Worm (Caenorhabditis elegans) whole organism, L1 larva: ENCODE measurements around the gene srz-90.

ENCODE experiments used
- C04F5.9 ChIP-seq: sonication (generic microtip); optimal IDR thresholded peaks from 2 replicates; lab custom pipeline; 2016; ENCODE audit warnings: missing genetic modification characterization, missing compliant biosample characterization
- C16A3.4 ChIP-seq: fragments of 150-350 bp; optimal IDR thresholded peaks from 2 replicates; lab custom pipeline; 2014; ENCODE audit warnings: missing biosample characterization, missing genetic modification characterization
- aha-1 ChIP-seq: fragments of 150-350 bp; optimal IDR thresholded peaks from 2 replicates; lab custom pipeline; 2014; ENCODE audit warnings: missing biosample characterization, missing genetic modification characterization
- alr-1 ChIP-seq: fragments of 200-800 bp; sonication (Bioruptor generic); optimal IDR thresholded peaks from 2 replicates; lab custom pipeline; 2018; ENCODE audit warnings: borderline replicate concordance, mild to moderate bottlenecking, missing genetic modification characterization, missing compliant biosample characterization
- blmp-1 ChIP-seq: fragments of 150-350 bp; optimal IDR thresholded peaks from 2 replicates; lab custom pipeline; 2014; ENCODE audit warnings: missing biosample characterization, missing genetic modification characterization
- ceh-8 ChIP-seq: fragments of 200-800 bp; sonication (Bioruptor generic); optimal IDR thresholded peaks from 2 replicates; lab custom pipeline; 2018; ENCODE audit warnings: mild to moderate bottlenecking, missing genetic modification characterization, moderate library complexity, missing compliant biosample characterization
- ceh-82 ChIP-seq, 3 experiments: fragments of 150-350 bp in 1 of 3; sonication (generic microtip) in 2 of 3; optimal IDR thresholded peaks; 2 replicates each; lab custom pipeline; 2014 to 2017; ENCODE audit warnings: missing biosample characterization in 3 of 3, missing genetic modification characterization in 3 of 3
- ces-1 ChIP-seq: fragments of 150-350 bp; optimal IDR thresholded peaks from 2 replicates; lab custom pipeline; 2014; ENCODE audit warnings: missing biosample characterization, missing genetic modification reagents, missing genetic modification characterization
- dpl-1 ChIP-seq, 3 experiments: fragments of 150-350 bp in 2 of 3; sonication (generic microtip) in 1 of 3; optimal IDR thresholded peaks; 2 replicates each; lab custom pipeline; 2014 to 2017; ENCODE audit warnings: missing biosample characterization in 3 of 3, missing genetic modification characterization in 3 of 3, missing genetic modification reagents in 3 of 3
- dsc-1 ChIP-seq: sonication (generic microtip); optimal IDR thresholded peaks from 2 replicates; lab custom pipeline; 2016; ENCODE audit warnings: mild to moderate bottlenecking, missing genetic modification characterization, missing compliant biosample characterization
- egl-13 ChIP-seq: sonication (generic microtip); optimal IDR thresholded peaks from 2 replicates; lab custom pipeline; 2016; ENCODE audit warnings: missing genotype, missing genetic modification reagents, missing genetic modification characterization, missing compliant biosample characterization
- egl-27 ChIP-seq, 2 experiments: fragments of 150-350 bp in 1 of 2; sonication (generic microtip); optimal IDR thresholded peaks; 3 replicates each; lab custom pipeline; 2017 to 2018; ENCODE audit warnings: missing biosample characterization in 2 of 2, missing genetic modification characterization in 2 of 2, missing genetic modification reagents in 2 of 2
- elt-3 ChIP-seq, 6 experiments: fragments of 150-350 bp in 1 of 6; sonication (generic microtip); optimal IDR thresholded peaks; 2 replicates each; lab custom pipeline; 2017 to 2018; ENCODE audit warnings: missing biosample characterization in 6 of 6, missing genetic modification characterization in 6 of 6, inconsistent platforms in 1 of 6
- fkh-10 ChIP-seq: sonication (generic microtip); optimal IDR thresholded peaks from 2 replicates; lab custom pipeline; 2017; ENCODE audit warnings: missing biosample characterization, missing genetic modification reagents, missing genetic modification characterization
- grh-1 ChIP-seq: fragments of 200-800 bp; sonication (Bioruptor generic); IDR thresholded peaks from 2 replicates; pipeline ENCODE4 v1.3.6; 2022; ENCODE audit warnings: missing genetic modification reagents, missing genetic modification characterization, missing compliant biosample characterization
- hpl-2 ChIP-seq: fragments of 150-350 bp; optimal IDR thresholded peaks from 2 replicates; lab custom pipeline; 2014; ENCODE audit warnings: missing biosample characterization, missing genetic modification reagents, missing genetic modification characterization
- irx-1 ChIP-seq: sonication (generic microtip); optimal IDR thresholded peaks from 2 replicates; lab custom pipeline; 2016; ENCODE audit warnings: missing genetic modification characterization, missing compliant biosample characterization
- isw-1 ChIP-seq: fragments of 200-800 bp; sonication (Bioruptor generic); IDR thresholded peaks from 2 replicates; pipeline ENCODE4 v1.3.6; 2022; ENCODE audit warnings: missing genetic modification characterization, missing compliant biosample characterization
- lin-13 ChIP-seq: fragments of 150-350 bp; optimal IDR thresholded peaks from 2 replicates; lab custom pipeline; 2014; ENCODE audit warnings: missing biosample characterization, missing genetic modification reagents, missing genetic modification characterization
- lin-15B ChIP-seq: fragments of 150-350 bp; sonication (generic microtip); optimal IDR thresholded peaks from 3 replicates; lab custom pipeline; 2014; ENCODE audit warnings: missing biosample characterization, missing genetic modification characterization
- lin-35 ChIP-seq, 2 experiments: fragments of 150-350 bp; optimal IDR thresholded peaks; 2 replicates each; lab custom pipeline; 2014; ENCODE audit warnings: missing biosample characterization in 2 of 2, missing genetic modification characterization in 2 of 2, missing genetic modification reagents in 2 of 2
- mab-9 ChIP-seq: fragments of 200-800 bp; sonication (Bioruptor generic); IDR thresholded peaks from 2 replicates; pipeline ENCODE4 v1.3.6; 2022; ENCODE audit warnings: missing genetic modification reagents, missing genetic modification characterization, missing compliant biosample characterization
- mef-2 ChIP-seq: fragments of 150-350 bp; optimal IDR thresholded peaks from 2 replicates; lab custom pipeline; 2014; ENCODE audit warnings: missing biosample characterization, missing genetic modification characterization
- mep-1 ChIP-seq: fragments of 150-350 bp; optimal IDR thresholded peaks from 2 replicates; lab custom pipeline; 2014; ENCODE audit warnings: missing biosample characterization, missing genetic modification characterization
- nhr-11 ChIP-seq: fragments of 150-350 bp; optimal IDR thresholded peaks from 2 replicates; lab custom pipeline; 2014; ENCODE audit warnings: missing biosample characterization, missing genetic modification characterization
- nhr-19 ChIP-seq: fragments of 200-800 bp; sonication (Bioruptor generic); conservative IDR thresholded peaks from 2 replicates; pipeline ENCODE4 v1.3.6; 2022; ENCODE audit warnings: missing genetic modification characterization, missing compliant biosample characterization
- nhr-237 ChIP-seq: fragments of 150-350 bp; optimal IDR thresholded peaks from 2 replicates; lab custom pipeline; 2014; ENCODE audit warnings: missing biosample characterization, missing genetic modification characterization
- nhr-76 ChIP-seq: sonication (generic microtip); optimal IDR thresholded peaks from 2 replicates; lab custom pipeline; 2017; ENCODE audit warnings: missing biosample characterization, missing genetic modification characterization
- nhr-77 ChIP-seq: fragments of 150-350 bp; optimal IDR thresholded peaks from 2 replicates; lab custom pipeline; 2014; ENCODE audit warnings: missing biosample characterization, missing genetic modification characterization
- nhr-84 ChIP-seq: sonication (generic microtip); optimal IDR thresholded peaks from 2 replicates; lab custom pipeline; 2017; ENCODE audit warnings: missing biosample characterization, missing genetic modification characterization
- pax-3 ChIP-seq: fragments of 200-800 bp; sonication (Bioruptor generic); optimal IDR thresholded peaks from 2 replicates; lab custom pipeline; 2018; ENCODE audit warnings: mild to moderate bottlenecking, missing genetic modification characterization, moderate library complexity, missing compliant biosample characterization
- pqm-1 ChIP-seq: sonication (generic microtip); optimal IDR thresholded peaks from 3 replicates; lab custom pipeline; 2017; ENCODE audit warnings: missing biosample characterization, missing genetic modification characterization
- skn-1 ChIP-seq: fragments of 150-350 bp; optimal IDR thresholded peaks from 2 replicates; lab custom pipeline; 2014; ENCODE audit warnings: missing biosample characterization, missing genetic modification characterization
- snpc-4 ChIP-seq: fragments of 150-350 bp; optimal IDR thresholded peaks from 2 replicates; lab custom pipeline; 2014; ENCODE audit warnings: missing biosample characterization, missing genetic modification characterization
- sup-37 ChIP-seq: fragments of 200-800 bp; sonication (Bioruptor generic); optimal IDR thresholded peaks from 2 replicates; lab custom pipeline; 2018; ENCODE audit warnings: mild to moderate bottlenecking, missing genetic modification characterization, missing compliant biosample characterization
- swsn-7 ChIP-seq: sonication (generic microtip); optimal IDR thresholded peaks from 2 replicates; lab custom pipeline; 2016; ENCODE audit warnings: missing genetic modification characterization, missing compliant biosample characterization
- tlp-1 ChIP-seq: fragments of 150-350 bp; optimal IDR thresholded peaks from 2 replicates; lab custom pipeline; 2014; ENCODE audit warnings: missing biosample characterization, missing genetic modification characterization
- unc-130 ChIP-seq: fragments of 150-350 bp; optimal IDR thresholded peaks from 2 replicates; lab custom pipeline; 2017; ENCODE audit warnings: missing biosample characterization, missing genetic modification characterization, inconsistent platforms
- unc-62 ChIP-seq: fragments of 150-350 bp; optimal IDR thresholded peaks from 2 replicates; lab custom pipeline; 2014; ENCODE audit warnings: missing biosample characterization, missing genetic modification reagents, missing genetic modification characterization
- unc-86 ChIP-seq: sonication (generic microtip); optimal IDR thresholded peaks from 2 replicates; lab custom pipeline; 2016; ENCODE audit warnings: missing genetic modification characterization, missing compliant biosample characterization
- xbp-1 ChIP-seq: sonication (generic microtip); optimal IDR thresholded peaks from 2 replicates; lab custom pipeline; 2016; ENCODE audit warnings: missing genetic modification characterization, missing compliant biosample characterization
- ztf-4 ChIP-seq: fragments of 150-350 bp; optimal IDR thresholded peaks from 2 replicates; lab custom pipeline; 2014; ENCODE audit warnings: missing biosample characterization, missing genetic modification characterization

Gene srz-90

DNA sequence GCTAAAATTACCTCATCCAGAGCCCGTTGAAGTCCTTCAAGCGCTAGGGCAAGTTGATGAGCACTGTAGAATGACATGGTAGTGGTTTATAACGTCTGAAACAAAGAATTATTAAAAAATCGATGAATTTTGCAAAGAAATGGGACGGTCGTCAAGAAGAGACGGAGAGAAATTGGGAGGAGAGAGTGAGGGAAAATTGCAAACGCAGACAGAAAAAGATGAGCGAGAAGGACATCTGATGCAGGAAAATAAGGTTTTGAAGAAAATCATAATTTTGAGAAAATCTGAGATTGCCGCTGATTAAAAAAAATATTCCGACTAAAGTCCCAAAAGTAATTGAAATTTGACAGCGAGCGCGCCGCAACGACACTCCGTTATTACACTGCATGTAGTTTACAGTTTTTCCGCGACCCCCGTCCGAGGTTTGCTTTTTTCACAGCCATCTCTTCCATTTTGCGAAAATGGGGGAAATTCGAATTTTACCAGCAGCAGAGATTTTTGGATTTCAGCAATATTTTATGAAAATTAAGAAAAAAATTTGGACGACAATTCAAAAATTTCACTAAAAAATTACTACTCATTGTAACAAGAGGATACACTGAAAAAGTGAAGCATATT is 10.6 kb downstream of the srz-90 start, which contains the start of gene C18D4.6 (continued):
- TF ChIP-seq egl-27 (tag; optimal IDR thresholded peaks at IDR 0.05; lab: Kevin White, UChicago): no peak
- peak; percentile 23 for TF ChIP-seq lin-15B (tag; lab: Kevin White, UChicago)
- no peak for TF ChIP-seq skn-1
- TF ChIP-seq tlp-1 (tag; lab: Kevin White, UChicago): no peak
- no peak for TF ChIP-seq snpc-4 (tag; lab: Kevin White, UChicago)
- no peak for TF ChIP-seq nhr-237 (tag; lab: Kevin White, UChicago)
- TF ChIP-seq pqm-1 (tag; lab: Kevin White, UChicago): no peak
- no peak for TF ChIP-seq egl-13 (tag; lab: Kevin White, UChicago)
- TF ChIP-seq ceh-8 (GFP tag; lab: Kevin White, UChicago): no peak
- no peak for TF ChIP-seq blmp-1 (tag; lab: Kevin White, UChicago)
- no peak for TF ChIP-seq nhr-76
- TF ChIP-seq ceh-82 (tag; optimal IDR thresholded peaks at IDR 0.05; lab: Kevin White, UChicago): no peak
- no peak for TF ChIP-seq grh-1 (GFP tag; lab: Robert Waterston, UW)
- TF ChIP-seq aha-1: no peak
- TF ChIP-seq nhr-84 (tag; lab: Kevin White, UChicago): no peak
- TF ChIP-seq C16A3.4 (tag; lab: Kevin White, UChicago): no peak
- peak; percentile 41 to 88 for TF ChIP-seq lin-35 (GFP tag; optimal IDR thresholded peaks at IDR 0.05; lab: Kevin White, UChicago)
- TF ChIP-seq nhr-11 (tag; lab: Kevin White, UChicago): no peak
- TF ChIP-seq sup-37 (GFP tag; lab: Kevin White, UChicago): no peak
- TF ChIP-seq isw-1: no peak
- TF ChIP-seq lin-13: no peak
- no peak for TF ChIP-seq mef-2
- no peak for TF ChIP-seq ztf-4
- TF ChIP-seq swsn-7 (tag; lab: Kevin White, UChicago): no peak
- no peak for TF ChIP-seq nhr-19 (GFP tag; lab: Robert Waterston, UW)
- no peak for TF ChIP-seq nhr-77 (tag; lab: Kevin White, UChicago)
- TF ChIP-seq mab-9: no peak
- no peak for TF ChIP-seq alr-1 (tag; lab: Kevin White, UChicago)
- TF ChIP-seq hpl-2 (GFP tag; lab: Kevin White, UChicago): no peak
- TF ChIP-seq dpl-1 (GFP tag; optimal IDR thresholded peaks at IDR 0.05; lab: Kevin White, UChicago): peak; percentile 32 to 76 (median 54)
- TF ChIP-seq unc-130: no peak
- TF ChIP-seq irx-1: no peak
- TF ChIP-seq unc-86 (tag; lab: Kevin White, UChicago): no peak
- no peak for TF ChIP-seq fkh-10 (GFP tag; lab: Kevin White, UChicago)
- no peak for TF ChIP-seq elt-3 (tag; optimal IDR thresholded peaks at IDR 0.05; lab: Kevin White, UChicago)
- no peak for TF ChIP-seq pax-3 (tag; lab: Kevin White, UChicago)
- no peak for TF ChIP-seq xbp-1 (tag; lab: Kevin White, UChicago)
- TF ChIP-seq unc-62 (GFP tag; lab: Kevin White, UChicago): no peak
- TF ChIP-seq mep-1 (tag; lab: Kevin White, UChicago): no peak
- no peak for TF ChIP-seq ces-1 (GFP tag; lab: Kevin White, UChicago)

DNA sequence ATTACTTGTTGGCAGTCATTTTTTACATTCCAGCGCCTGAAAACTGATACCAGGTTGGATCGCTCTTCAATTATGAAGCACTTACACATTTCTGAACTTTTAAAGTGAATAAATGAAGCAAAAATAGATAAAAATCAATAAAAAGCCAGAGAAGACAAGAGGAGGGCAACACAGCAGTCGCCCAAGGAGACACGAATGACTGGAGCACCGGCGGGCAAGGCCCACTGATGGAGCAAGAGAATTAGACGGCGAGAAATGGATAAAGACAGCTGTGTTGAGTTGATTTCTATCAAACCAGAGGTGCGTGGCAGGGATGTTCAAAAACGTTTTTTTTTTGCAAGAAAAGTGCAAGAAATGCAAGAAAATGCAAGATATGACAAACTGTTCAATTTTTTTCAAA is 11.5 kb downstream of the srz-90 start:
- TF ChIP-seq aha-1 (no peak), dsc-1 (peak; percentile 2), C04F5.9 (tag; lab: Kevin White, UChicago) (no peak)
